Fruit fly (Drosophila melanogaster): ENCODE results near the gene PGAP5.

Gene PGAP5

dm6 chr2L:8211070-8211469 lies 12.4 kb downstream of the PGAP5 start, which contains the start of gene Ssb-c31a (continued):
- TF ChIP-seq CG16815 (GFP tag; optimal IDR thresholded peaks at IDR 0.05): peak; percentile 10
- peak; percentile 81 for TF ChIP-seq sob (GFP tag; IDR thresholded peaks at IDR 0.05)
- TF ChIP-seq CG31441 (GFP tag; IDR thresholded peaks at IDR 0.05): 0 out of 2 replicates have a peak, but pooled peaks have one; percentile 32
- no peak for TF ChIP-seq ham (GFP tag; IDR thresholded peaks at IDR 0.05)
- TF ChIP-seq zen2 (GFP tag; IDR thresholded peaks at IDR 0.05; ENCODE audit: partially characterized antibody): peak; percentile 28; the same call in 1 of the 3 replicates
- peak; percentile 35; the same call in 1 of the 2 replicates for TF ChIP-seq Ptx1 (GFP tag; IDR thresholded peaks at IDR 0.05)
- no peak for TF ChIP-seq Dfd (GFP tag; optimal IDR thresholded peaks at IDR 0.05)
- TF ChIP-seq Gug (GFP tag; IDR thresholded peaks at IDR 0.05): no peak
- no peak for TF ChIP-seq schlank (tag; optimal IDR thresholded peaks at IDR 0.05)
- TF ChIP-seq Eip74EF (GFP tag; optimal IDR thresholded peaks at IDR 0.05): no peak
- no peak for TF ChIP-seq CG3838 (GFP tag; optimal IDR thresholded peaks at IDR 0.05)
- TF ChIP-seq jing (GFP tag; optimal IDR thresholded peaks at IDR 0.05): no peak
- peak; percentile 66 for TF ChIP-seq CG17385 (GFP tag; optimal IDR thresholded peaks at IDR 0.05)
- peak; percentile 31 for TF ChIP-seq CG1233 (GFP tag; optimal IDR thresholded peaks at IDR 0.05)
- TF ChIP-seq CG11398 (GFP tag; optimal IDR thresholded peaks at IDR 0.05): no peak
- peak; percentile 35 for TF ChIP-seq Myb (GFP tag; optimal IDR thresholded peaks at IDR 0.05)
- TF ChIP-seq Dip2 (GFP tag; IDR thresholded peaks at IDR 0.05): no peak
- peak; percentile 51 for TF ChIP-seq maf-S (GFP tag; optimal IDR thresholded peaks at IDR 0.05)
- TF ChIP-seq zf30C (GFP tag; optimal IDR thresholded peaks at IDR 0.05): no peak
- TF ChIP-seq cato (GFP tag; optimal IDR thresholded peaks at IDR 0.05; ENCODE audit: borderline replicate concordance): peak; percentile 11
- TF ChIP-seq Jarid2 (GFP tag; optimal IDR thresholded peaks at IDR 0.05): no peak
- TF ChIP-seq Optix (GFP tag; IDR thresholded peaks at IDR 0.05): no peak
- no peak for TF ChIP-seq MTF-1 (GFP tag; optimal IDR thresholded peaks at IDR 0.05; ENCODE audit: borderline replicate concordance)
- no peak for TF ChIP-seq sim (GFP tag; IDR thresholded peaks at IDR 0.05)
- peak; percentile 66 for TF ChIP-seq Bgb (GFP tag; IDR thresholded peaks at IDR 0.05; ENCODE audit: partially characterized antibody)
- no peak for TF ChIP-seq CG10565 (GFP tag; optimal IDR thresholded peaks at IDR 0.05)
- TF ChIP-seq CG1024 (GFP tag; IDR thresholded peaks at IDR 0.05): no peak
- peak; percentile 72 for TF ChIP-seq NfI (GFP tag; optimal IDR thresholded peaks at IDR 0.05)
- peak; percentile 60 for TF ChIP-seq CG18764 (GFP tag; optimal IDR thresholded peaks at IDR 0.05)
- TF ChIP-seq PHDP (tag; optimal IDR thresholded peaks at IDR 0.05): peak; percentile 43
- TF ChIP-seq az2 (GFP tag; optimal IDR thresholded peaks at IDR 0.05): peak; percentile 46
- TF ChIP-seq Fer1 (GFP tag; optimal IDR thresholded peaks at IDR 0.05): peak; percentile 58
- no peak for TF ChIP-seq org-1 (GFP tag; optimal IDR thresholded peaks at IDR 0.05)
- TF ChIP-seq ewg (GFP tag; optimal IDR thresholded peaks at IDR 0.05): peak; percentile 24
- TF ChIP-seq Hr3 (GFP tag; optimal IDR thresholded peaks at IDR 0.05): peak; percentile 18
- TF ChIP-seq usp (GFP tag; optimal IDR thresholded peaks at IDR 0.05): no peak
- no peak for TF ChIP-seq dimm (GFP tag; IDR thresholded peaks at IDR 0.05)
- TF ChIP-seq CG10431 (GFP tag; optimal IDR thresholded peaks at IDR 0.05): peak; percentile 6
- peak; percentile 77 for TF ChIP-seq CG30403 (GFP tag; optimal IDR thresholded peaks at IDR 0.05)
- no peak for TF ChIP-seq wdn (GFP tag; IDR thresholded peaks at IDR 0.05)
- TF ChIP-seq ind (GFP tag; optimal IDR thresholded peaks at IDR 0.05): peak; percentile 58
- peak; percentile 9 for TF ChIP-seq cg (GFP tag; optimal IDR thresholded peaks at IDR 0.05)
- TF ChIP-seq CG10959 (GFP tag; IDR thresholded peaks at IDR 0.05): no peak
- no peak for TF ChIP-seq fd96Cb (tag; optimal IDR thresholded peaks at IDR 0.05)
- TF ChIP-seq amos (GFP tag; IDR thresholded peaks at IDR 0.05; ENCODE audit: partially characterized antibody): peak; percentile 71
